Fruit fly (Drosophila melanogaster) whole organism, prepupa: ENCODE results near the gene CtsB.

Experiments used
- CG16779 ChIP-seq: fragments of 200-800 bp; sonication (Bioruptor generic); optimal IDR thresholded peaks from 3 replicates; lab custom pipeline; 2017; ENCODE audit warnings: missing biosample characterization, mild to moderate bottlenecking, missing genetic modification characterization
- CG31627 ChIP-seq: fragments of 200-800 bp; sonication (Bioruptor generic); optimal IDR thresholded peaks from 3 replicates; lab custom pipeline; 2016; ENCODE audit warnings: missing biosample characterization, missing genetic modification characterization
- CG6792 ChIP-seq: fragments of 200-800 bp; sonication (Bioruptor generic); optimal IDR thresholded peaks from 3 replicates; lab custom pipeline; 2016; ENCODE audit warnings: missing biosample characterization, missing genetic modification characterization
- Hr39 ChIP-seq: fragments of 200-800 bp; sonication (Bioruptor generic); optimal IDR thresholded peaks from 2 replicates; lab custom pipeline; 2016; ENCODE audit warnings: missing biosample characterization, missing genetic modification characterization
- Hr4 ChIP-seq: fragments of 200-800 bp; sonication (Bioruptor generic); optimal IDR thresholded peaks from 3 replicates; lab custom pipeline; 2016; ENCODE audit warnings: missing biosample characterization, missing genetic modification characterization
- Lpt ChIP-seq: fragments of 200-800 bp; sonication (Bioruptor generic); optimal IDR thresholded peaks from 3 replicates; lab custom pipeline; 2016; ENCODE audit warnings: missing biosample characterization, missing genetic modification characterization
- Met ChIP-seq: fragments of 200-800 bp; sonication (Bioruptor generic); optimal IDR thresholded peaks from 3 replicates; lab custom pipeline; 2016; ENCODE audit warnings: missing biosample characterization, missing genetic modification characterization
- dsx ChIP-seq: fragments of 200-800 bp; optimal IDR thresholded peaks from 3 replicates; lab custom pipeline; 2019; ENCODE audit warnings: missing biosample characterization, mild to moderate bottlenecking, missing genetic modification characterization, moderate library complexity; ENCODE audit not compliant: poor library complexity, severe bottlenecking

- TF ChIP-seq CG16779 (tag; lab: Kevin White, UChicago) (no peak), CG6792 (GFP tag; lab: Kevin White, UChicago) (no peak), Hr39 (GFP tag; lab: Kevin White, UChicago) (no peak), Met (GFP tag; lab: Kevin White, UChicago) (no peak), dsx (GFP tag; lab: Kevin White, UChicago) (no peak), Hr4 (no peak), Lpt (GFP tag; lab: Kevin White, UChicago) (no peak), CG31627 (GFP tag; lab: Kevin White, UChicago) (no peak)
Measured at dm6 chrX:13765217-13765616, 16.8 kb downstream of the CtsB start.
